Fruit fly (Drosophila melanogaster) whole organism, embryonic: ENCODE results near the gene sick.
A peak's percentile ranks its signal among the peaks of the same experiment; 100 is the strongest.

Experiments
- BEAF-32 ChIP-seq: fragments of 200-800 bp; sonication (Bioruptor generic); optimal IDR thresholded peaks from 3 replicates; lab custom pipeline; 2017; ENCODE audit warnings: missing biosample characterization, missing genetic modification characterization, mild to moderate bottlenecking, moderate library complexity, missing genetic modification reagents
- CG10209 ChIP-seq: fragments of 200-800 bp; sonication (Bioruptor generic); optimal IDR thresholded peaks from 3 replicates; lab custom pipeline; 2017; ENCODE audit warnings: missing biosample characterization, mild to moderate bottlenecking, missing genetic modification characterization, missing genetic modification reagents
- CG10274 ChIP-seq: fragments of 200-800 bp; sonication (Bioruptor generic); optimal IDR thresholded peaks from 3 replicates; lab custom pipeline; 2017; ENCODE audit warnings: missing biosample characterization, mild to moderate bottlenecking, missing genetic modification characterization
- CG11456 ChIP-seq: fragments of 200-800 bp; sonication (Bioruptor generic); IDR thresholded peaks from 3 replicates; pipeline ENCODE4 v1.3.6; 2022; ENCODE audit warnings: missing biosample characterization, missing genetic modification characterization
- CG11560 ChIP-seq: fragments of 200-800 bp; sonication (Bioruptor generic); IDR thresholded peaks from 3 replicates; pipeline ENCODE4 v1.3.6; 2022; ENCODE audit warnings: missing biosample characterization, missing genetic modification characterization
- CG12104 ChIP-seq: fragments of 200-800 bp; sonication (Bioruptor generic); optimal IDR thresholded peaks from 3 replicates; lab custom pipeline; 2016; ENCODE audit warnings: missing biosample characterization, missing genetic modification characterization
- CG12299 ChIP-seq: fragments of 200-800 bp; sonication (Bioruptor generic); optimal IDR thresholded peaks from 2 replicates; lab custom pipeline; 2018; ENCODE audit warnings: missing biosample characterization, mild to moderate bottlenecking, missing genetic modification characterization
- CG12659 ChIP-seq: fragments of 200-800 bp; sonication (Bioruptor generic); optimal IDR thresholded peaks from 3 replicates; lab custom pipeline; 2017; ENCODE audit warnings: mild to moderate bottlenecking, missing biosample characterization, missing genetic modification reagents, missing genetic modification characterization
- CG12744 ChIP-seq: fragments of 200-800 bp; sonication (Bioruptor generic); optimal IDR thresholded peaks from 2 replicates; lab custom pipeline; 2016; ENCODE audit warnings: missing biosample characterization, missing genetic modification characterization
- CG13894 ChIP-seq: fragments of 200-800 bp; sonication (Bioruptor generic); optimal IDR thresholded peaks from 3 replicates; lab custom pipeline; 2018; ENCODE audit warnings: missing biosample characterization, mild to moderate bottlenecking, missing genetic modification characterization, moderate library complexity
- CG16815 ChIP-seq: fragments of 200-800 bp; sonication (Bioruptor generic); optimal IDR thresholded peaks from 3 replicates; lab custom pipeline; 2017; ENCODE audit warnings: missing biosample characterization, mild to moderate bottlenecking, missing genetic modification characterization
- CG16863 ChIP-seq: fragments of 200-800 bp; sonication (Bioruptor generic); optimal IDR thresholded peaks from 3 replicates; lab custom pipeline; 2016; ENCODE audit warnings: missing biosample characterization, missing genetic modification characterization
- CG4282 ChIP-seq: fragments of 200-800 bp; sonication (Bioruptor generic); optimal IDR thresholded peaks from 2 replicates; lab custom pipeline; 2016; ENCODE audit warnings: missing biosample characterization, missing genetic modification characterization
- CG4730 ChIP-seq: fragments of 200-800 bp; sonication (Bioruptor generic); IDR thresholded peaks from 2 replicates; pipeline ENCODE4 v1.3.6; 2022; ENCODE audit warnings: missing biosample characterization, missing genetic modification characterization
- CG4820 ChIP-seq: fragments of 200-800 bp; sonication (Bioruptor generic); optimal IDR thresholded peaks from 3 replicates; lab custom pipeline; 2016; ENCODE audit warnings: missing biosample characterization, missing genetic modification characterization
- CG6791 ChIP-seq: fragments of 200-800 bp; sonication (Bioruptor generic); IDR thresholded peaks from 3 replicates; pipeline ENCODE4 v1.3.6; 2022; ENCODE audit warnings: missing biosample characterization, missing genetic modification characterization; ENCODE audit not compliant: partially characterized antibody
- CG7987 ChIP-seq: fragments of 200-800 bp; sonication (Bioruptor generic); optimal IDR thresholded peaks from 2 replicates; lab custom pipeline; 2018; ENCODE audit warnings: missing biosample characterization, mild to moderate bottlenecking, missing genetic modification characterization, moderate library complexity
- CG8281 ChIP-seq: fragments of 200-800 bp; sonication (Bioruptor generic); optimal IDR thresholded peaks from 2 replicates; lab custom pipeline; 2018; ENCODE audit warnings: missing biosample characterization, mild to moderate bottlenecking, missing genetic modification characterization, moderate library complexity
- CkIIα-i1 ChIP-seq: fragments of 200-800 bp; sonication (Bioruptor generic); IDR thresholded peaks from 2 replicates; pipeline ENCODE4 v1.3.6; 2022; ENCODE audit warnings: missing biosample characterization, missing genetic modification characterization
- D19B ChIP-seq: fragments of 200-800 bp; sonication (Bioruptor generic); optimal IDR thresholded peaks from 2 replicates; lab custom pipeline; 2017; ENCODE audit warnings: missing biosample characterization, mild to moderate bottlenecking, missing genetic modification characterization
- Dek ChIP-seq: fragments of 200-800 bp; sonication (Bioruptor generic); optimal IDR thresholded peaks from 3 replicates; lab custom pipeline; 2019; ENCODE audit warnings: missing biosample characterization, mild to moderate bottlenecking, missing genetic modification characterization, moderate library complexity
- Dfd ChIP-seq, 2 experiments: fragments of >200 bp; optimal IDR thresholded peaks; 2 replicates each; lab custom pipeline; 2017; ENCODE audit warnings: missing biosample characterization in 2 of 2, missing genetic modification characterization in 2 of 2
- Dll ChIP-seq: fragments of 200-800 bp; sonication (Bioruptor generic); IDR thresholded peaks from 4 replicates; pipeline ENCODE4 v1.3.6; 2022; ENCODE audit warnings: missing biosample characterization, missing genetic modification characterization; ENCODE audit not compliant: partially characterized antibody
- Dp ChIP-seq: fragments of 200-800 bp; sonication (Bioruptor generic); optimal IDR thresholded peaks from 2 replicates; lab custom pipeline; 2018; ENCODE audit warnings: missing biosample characterization, mild to moderate bottlenecking, missing genetic modification characterization, moderate library complexity
- H15 ChIP-seq: fragments of 200-800 bp; sonication (Bioruptor generic); IDR thresholded peaks from 3 replicates; pipeline ENCODE4 v1.3.6; 2022; ENCODE audit warnings: missing biosample characterization, missing genetic modification characterization
- HLH3B ChIP-seq: fragments of 200-800 bp; sonication (Bioruptor generic); IDR thresholded peaks from 2 replicates; pipeline ENCODE4 v1.3.6; 2022; ENCODE audit warnings: missing biosample characterization, missing genetic modification characterization
- HLHmδ ChIP-seq: fragments of 200-800 bp; sonication (Bioruptor generic); optimal IDR thresholded peaks from 2 replicates; lab custom pipeline; 2018; ENCODE audit warnings: missing biosample characterization, mild to moderate bottlenecking, missing genetic modification characterization, moderate library complexity
- Mad ChIP-seq: fragments of 200-800 bp; sonication (Bioruptor generic); optimal IDR thresholded peaks from 2 replicates; lab custom pipeline; 2016; ENCODE audit warnings: missing biosample characterization, missing genetic modification characterization
- Myb ChIP-seq: fragments of 200-800 bp; sonication (Bioruptor generic); optimal IDR thresholded peaks from 2 replicates; lab custom pipeline; 2016; ENCODE audit warnings: missing biosample characterization, missing genetic modification characterization
- NfI ChIP-seq: fragments of 200-800 bp; sonication (Bioruptor generic); optimal IDR thresholded peaks from 3 replicates; lab custom pipeline; 2018; ENCODE audit warnings: missing biosample characterization, mild to moderate bottlenecking, missing genetic modification characterization, moderate library complexity
- Oli ChIP-seq: fragments of 200-800 bp; sonication (Bioruptor generic); optimal IDR thresholded peaks from 2 replicates; lab custom pipeline; 2018; ENCODE audit warnings: missing biosample characterization, mild to moderate bottlenecking, missing genetic modification characterization, moderate library complexity
- Pdp1 ChIP-seq, 2 experiments: fragments of 200-800 bp; sonication (Bioruptor generic); optimal IDR thresholded peaks; 3 replicates each; lab custom pipeline; 2016; ENCODE audit warnings: missing biosample characterization in 2 of 2, missing genetic modification characterization in 2 of 2, mild to moderate bottlenecking in 1 of 2, moderate library complexity in 1 of 2
- Ssrp ChIP-seq: fragments of 200-800 bp; sonication (Bioruptor generic); optimal IDR thresholded peaks from 2 replicates; lab custom pipeline; 2018; ENCODE audit warnings: missing biosample characterization, mild to moderate bottlenecking, missing genetic modification characterization, moderate library complexity
- Stat92E ChIP-seq, 3 experiments: fragments of >200 bp in 2 of 3; fragments of 200-800 bp in 1 of 3; sonication (Bioruptor generic) in 1 of 3; optimal IDR thresholded peaks; 2 replicates each; lab custom pipeline; 2017 to 2019; ENCODE audit warnings: missing biosample characterization in 3 of 3, missing genetic modification characterization in 3 of 3, mild to moderate bottlenecking in 1 of 3, moderate library complexity in 1 of 3
- Taf1 ChIP-seq: fragments of 200-800 bp; sonication (Bioruptor generic); IDR thresholded peaks from 2 replicates; pipeline ENCODE4 v1.3.6; 2022; ENCODE audit warnings: missing biosample characterization, missing genetic modification characterization
- bigmax ChIP-seq: fragments of 200-800 bp; sonication (Bioruptor generic); optimal IDR thresholded peaks from 2 replicates; lab custom pipeline; 2018; ENCODE audit warnings: missing biosample characterization, mild to moderate bottlenecking, missing genetic modification characterization
- caup ChIP-seq: fragments of 200-800 bp; sonication (Bioruptor generic); optimal IDR thresholded peaks from 3 replicates; lab custom pipeline; 2017; ENCODE audit warnings: missing biosample characterization, mild to moderate bottlenecking, missing genetic modification characterization, moderate library complexity; ENCODE audit not compliant: severe bottlenecking
- dimm ChIP-seq: fragments of 200-800 bp; sonication (Bioruptor generic); IDR thresholded peaks from 2 replicates; pipeline ENCODE4 v1.3.6; 2022; ENCODE audit warnings: missing biosample characterization, missing genetic modification characterization
- gem ChIP-seq: fragments of 200-800 bp; sonication (Bioruptor generic); optimal IDR thresholded peaks from 2 replicates; lab custom pipeline; 2019; ENCODE audit warnings: missing biosample characterization, mild to moderate bottlenecking, missing genetic modification characterization, moderate library complexity
- grau ChIP-seq: fragments of 200-800 bp; optimal IDR thresholded peaks from 3 replicates; lab custom pipeline; 2019; ENCODE audit warnings: missing biosample characterization, mild to moderate bottlenecking, missing genetic modification characterization, moderate library complexity
- hkb ChIP-seq, 2 experiments: fragments of 200-800 bp in 1 of 2; fragments of >200 bp in 1 of 2; sonication (Bioruptor generic) in 1 of 2; IDR thresholded peaks in 1 of 2; optimal IDR thresholded peaks in 1 of 2; 2 replicates each; pipeline versions ENCODE4 v1.3.6 to Lab custom; 2017 to 2022; ENCODE audit warnings: missing biosample characterization in 1 of 2, missing genetic modification characterization in 1 of 2
- mam ChIP-seq: fragments of 200-800 bp; sonication (Bioruptor generic); optimal IDR thresholded peaks from 3 replicates; lab custom pipeline; 2016; ENCODE audit warnings: missing biosample characterization, missing genetic modification characterization
- nau ChIP-seq: fragments of 200-800 bp; sonication (Bioruptor generic); optimal IDR thresholded peaks from 3 replicates; lab custom pipeline; 2017; ENCODE audit warnings: missing biosample characterization, mild to moderate bottlenecking, missing genetic modification characterization, missing genetic modification reagents
- pzg ChIP-seq: fragments of 200-800 bp; sonication (Bioruptor generic); optimal IDR thresholded peaks from 3 replicates; lab custom pipeline; 2018; ENCODE audit warnings: missing biosample characterization, mild to moderate bottlenecking, missing genetic modification characterization, moderate library complexity
- sisA ChIP-seq: fragments of 200-800 bp; sonication (Bioruptor generic); IDR thresholded peaks from 2 replicates; pipeline ENCODE4 v1.3.6; 2022; ENCODE audit warnings: missing biosample characterization, missing genetic modification characterization
- sob ChIP-seq: fragments of 200-800 bp; sonication (Bioruptor generic); IDR thresholded peaks from 2 replicates; pipeline ENCODE4 v1.3.6; 2022; ENCODE audit warnings: missing biosample characterization, missing genetic modification characterization
- tio ChIP-seq: fragments of 200-800 bp; sonication (Bioruptor generic); optimal IDR thresholded peaks from 2 replicates; lab custom pipeline; 2017; ENCODE audit warnings: missing biosample characterization, missing genetic modification characterization, inconsistent platforms
- unc-4 ChIP-seq: fragments of 200-800 bp; sonication (Bioruptor generic); IDR thresholded peaks from 2 replicates; pipeline ENCODE4 v1.3.6; 2022; ENCODE audit warnings: missing biosample characterization, missing genetic modification characterization; ENCODE audit not compliant: partially characterized antibody
- wek ChIP-seq: fragments of 200-800 bp; sonication (Bioruptor generic); optimal IDR thresholded peaks from 3 replicates; lab custom pipeline; 2018; ENCODE audit warnings: missing biosample characterization, mild to moderate bottlenecking, missing genetic modification characterization, moderate library complexity

Gene sick

DNA sequence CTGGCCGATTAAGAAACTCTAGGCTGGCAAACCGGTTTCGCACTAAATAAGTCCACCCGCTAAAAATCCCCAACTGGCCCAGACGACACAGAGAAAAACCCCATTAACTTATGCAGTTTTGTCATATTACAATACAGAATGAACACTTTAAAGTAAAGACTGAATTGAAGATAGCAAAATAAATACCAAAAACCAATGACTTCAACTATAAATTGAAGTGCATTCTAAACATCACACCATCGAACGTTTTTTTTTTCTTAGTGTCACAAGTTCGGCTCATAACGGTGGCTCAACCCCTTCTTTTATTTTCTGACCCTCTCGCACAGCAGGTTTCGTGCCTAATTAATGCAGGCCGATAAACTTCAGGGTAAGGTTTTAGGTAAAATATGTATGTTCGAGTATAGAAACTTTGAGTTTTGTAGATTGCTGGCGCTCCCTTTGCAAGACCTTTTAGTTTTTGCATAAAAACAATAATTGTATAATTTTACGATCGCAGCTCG is 145.2 kb downstream of the sick start (continued):
- TF ChIP-seq nau (GFP tag; lab: Kevin White, UChicago) (peak; percentile 82), hkb (optimal IDR thresholded peaks at IDR 0.05; lab: Kevin White, UChicago) (no peak), hkb (GFP tag; IDR thresholded peaks at IDR 0.05; lab: Robert Waterston, UW) (peak; percentile 95), CG10209 (GFP tag; lab: Kevin White, UChicago) (peak; percentile 87), Dek (tag; lab: Kevin White, UChicago) (peak; percentile 79), CG7987 (GFP tag; lab: Kevin White, UChicago) (peak; percentile 39), dimm (GFP tag; lab: Robert Waterston, UW) (peak; percentile 63), Dp (no peak), sob (GFP tag; lab: Robert Waterston, UW) (peak; percentile 94), grau (tag; lab: Kevin White, UChicago) (peak; percentile 82), wek (GFP tag; lab: Kevin White, UChicago) (peak; percentile 12), Dll (no peak), D19B (GFP tag; lab: Kevin White, UChicago) (peak; percentile 68), CG12659 (peak; percentile 85), CG4820 (GFP tag; lab: Kevin White, UChicago) (peak; percentile 5), CG4730 (peak; percentile 90), CG11456 (peak; percentile 94), Dfd (GFP tag; optimal IDR thresholded peaks at IDR 0.05; lab: Kevin White, UChicago) (no peak), CG12104 (GFP tag; lab: Kevin White, UChicago) (no peak), gem (tag; lab: Kevin White, UChicago) (peak; percentile 92), NfI (GFP tag; lab: Kevin White, UChicago) (peak; percentile 78), Stat92E (GFP tag; optimal IDR thresholded peaks at IDR 0.05; lab: Kevin White, UChicago) (no peak), CkIIα-i1 (no peak), unc-4 (GFP tag; lab: Robert Waterston, UW) (no peak), BEAF-32 (GFP tag; lab: Kevin White, UChicago) (no peak), CG16815 (GFP tag; lab: Kevin White, UChicago) (peak; percentile 64), CG6791 (GFP tag; lab: Robert Waterston, UW) (no peak), tio (GFP tag; lab: Kevin White, UChicago) (peak; percentile 69), CG4282 (GFP tag; lab: Kevin White, UChicago) (peak; percentile 41), Mad (GFP tag; lab: Kevin White, UChicago) (peak; percentile 78), sisA (GFP tag; lab: Robert Waterston, UW) (peak; percentile 75), H15 (GFP tag; lab: Robert Waterston, UW) (peak; percentile 89), caup (GFP tag; lab: Kevin White, UChicago) (peak; percentile 49), Oli (peak; percentile 85), CG16863 (GFP tag; lab: Kevin White, UChicago) (peak; percentile 85), CG12744 (peak; percentile 86), CG13894 (peak; percentile 56), bigmax (GFP tag; lab: Kevin White, UChicago) (no peak), CG8281 (tag; lab: Kevin White, UChicago) (peak; percentile 38), HLH3B (GFP tag; lab: Robert Waterston, UW) (peak; percentile 86), Myb (peak; percentile 76), Pdp1 (GFP tag; optimal IDR thresholded peaks at IDR 0.05; lab: Kevin White, UChicago) (peak; percentile 59 to 71), Ssrp (tag; lab: Kevin White, UChicago) (peak; percentile 74), Taf1 (GFP tag; lab: Robert Waterston, UW) (peak; percentile 76), CG10274 (GFP tag; lab: Kevin White, UChicago) (peak; percentile 71), CG12299 (tag; lab: Kevin White, UChicago) (peak; percentile 70), mam (peak; percentile 88), CG11560 (tag; lab: Robert Waterston, UW) (no peak), pzg (GFP tag; lab: Kevin White, UChicago) (no peak), HLHmδ (no peak)
